Fruit fly (Drosophila melanogaster): ENCODE data around the gene CG15539.

CG15539 gene

DNA sequence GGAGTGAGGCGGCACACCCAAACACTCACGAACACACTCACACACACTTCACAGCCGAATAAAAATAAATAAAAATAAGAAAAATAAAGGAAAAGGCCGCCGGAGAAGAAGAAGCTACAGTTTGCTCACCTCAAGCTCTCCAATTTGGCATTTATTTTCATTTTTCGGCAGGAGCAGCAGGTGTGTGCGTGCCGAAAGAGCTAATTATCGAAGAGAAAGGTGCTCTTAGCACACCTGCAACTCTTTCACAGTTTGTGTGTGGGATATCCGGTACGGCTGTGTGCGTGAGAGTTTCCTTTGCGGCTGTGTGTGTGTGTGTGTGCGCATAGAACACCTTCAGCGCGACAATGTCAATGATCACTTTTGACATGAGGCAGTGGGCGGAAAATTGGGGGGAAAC is 39.2 kb downstream of the CG15539 start:
- TF ChIP-seq insv (optimal IDR thresholded peaks at IDR 0.05) = no peak
- no peak for TF ChIP-seq ttk (optimal IDR thresholded peaks at IDR 0.05)
- no peak for TF ChIP-seq h (optimal IDR thresholded peaks at IDR 0.05)
- no peak for TF ChIP-seq Sin3A (optimal IDR thresholded peaks at IDR 0.05)
- TF ChIP-seq Myc (optimal IDR thresholded peaks at IDR 0.05) = no peak
- TF ChIP-seq psq (optimal IDR thresholded peaks at IDR 0.05) = no peak

DNA sequence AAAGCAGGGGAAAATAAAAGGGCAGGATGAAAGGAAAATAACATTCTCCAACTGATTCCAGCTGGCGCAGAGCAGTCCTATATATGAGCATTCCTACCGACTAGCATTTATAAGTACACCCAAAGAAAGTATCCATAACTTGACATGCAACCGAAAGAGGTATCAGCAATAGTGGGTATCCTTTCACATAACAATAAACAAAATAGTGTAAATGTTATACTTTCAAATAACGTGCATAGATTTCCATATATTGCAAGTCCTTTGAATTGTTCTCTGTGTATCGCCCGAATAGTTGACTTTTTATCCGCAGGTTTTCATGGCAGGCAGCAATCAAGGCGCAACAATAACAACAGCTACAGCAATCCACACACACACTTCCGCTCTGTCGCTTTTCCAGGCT is 44.3 kb downstream of the CG15539 start:
- TF ChIP-seq psq (optimal IDR thresholded peaks at IDR 0.05) (no peak), ttk (optimal IDR thresholded peaks at IDR 0.05) (no peak)

DNA sequence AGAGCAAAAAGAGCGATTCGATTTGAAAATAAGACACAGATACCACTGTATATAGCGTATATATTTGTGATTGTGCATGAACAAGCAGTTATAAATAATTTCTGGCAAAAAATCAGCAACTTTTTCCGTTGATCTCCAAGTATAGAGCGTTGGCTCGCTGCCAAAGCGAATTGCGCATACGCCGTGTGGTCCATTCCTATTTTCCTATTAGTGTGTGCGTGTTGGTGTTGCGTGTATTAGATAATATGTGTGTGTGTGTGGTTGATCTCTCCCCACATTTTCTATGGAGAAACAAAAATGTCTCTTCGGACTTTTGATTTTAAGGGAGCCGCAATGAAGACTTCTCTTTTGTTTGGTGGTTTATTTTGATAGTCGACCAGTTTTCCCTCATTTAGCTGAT is 46.8 kb downstream of the CG15539 start:
- TF ChIP-seq Myc (optimal IDR thresholded peaks at IDR 0.05) (no peak), Sin3A (optimal IDR thresholded peaks at IDR 0.05) (no peak), ttk (optimal IDR thresholded peaks at IDR 0.05) (no peak), psq (optimal IDR thresholded peaks at IDR 0.05) (no peak), h (optimal IDR thresholded peaks at IDR 0.05) (no peak), insv (optimal IDR thresholded peaks at IDR 0.05) (no peak)
